Worm (Caenorhabditis elegans) whole organism, L4 larva: ENCODE results near the gene R09H10.5.

Source experiments
- ZK546.5 ChIP-seq, 2 experiments: sonication (generic microtip); optimal IDR thresholded peaks; 2 replicates each; lab custom pipeline; 2017; ENCODE audit warnings: missing biosample characterization in 2 of 2, missing genetic modification characterization in 2 of 2
- jun-1 ChIP-seq: fragments of 150-350 bp; optimal IDR thresholded peaks from 2 replicates; lab custom pipeline; 2014; ENCODE audit warnings: missing biosample characterization, missing genetic modification reagents, missing genetic modification characterization
- nhr-237 ChIP-seq: sonication (generic microtip); optimal IDR thresholded peaks from 2 replicates; lab custom pipeline; 2017; ENCODE audit warnings: missing biosample characterization, missing genetic modification characterization

- TF ChIP-seq nhr-237 (tag; lab: Kevin White, UChicago) (no peak), jun-1 (no peak), ZK546.5 (tag; optimal IDR thresholded peaks at IDR 0.05; lab: Kevin White, UChicago) (no peak)
Measured at ce11 chrIV:10630953-10631554, 2.4 kb upstream of the R09H10.5 start, which contains the start of gene F56C4.4.
